Worm (Caenorhabditis elegans): ENCODE results near the gene C49F8.1.

Gene C49F8.1

DNA sequence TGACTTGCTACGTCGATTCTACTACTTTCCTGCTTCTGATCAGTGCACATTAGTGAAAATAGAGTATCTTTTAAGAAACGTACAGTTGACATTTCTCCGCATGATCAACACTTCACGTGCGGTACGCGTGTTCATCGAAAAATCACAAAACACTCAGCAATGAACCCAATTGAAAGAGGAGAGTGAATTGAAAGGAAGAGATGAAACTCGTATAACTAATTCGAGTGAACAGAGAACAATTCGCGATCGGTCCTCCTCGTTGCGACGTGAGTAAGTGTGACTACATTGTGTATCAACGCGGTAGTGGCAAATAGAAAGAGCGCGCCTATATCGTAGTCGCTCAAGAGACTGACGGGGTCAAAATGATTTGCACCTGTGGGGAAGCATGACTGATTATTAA lies 11.3 kb downstream of the C49F8.1 start (continued):
- TF ChIP-seq nhr-85 (tag): peak; percentile 99
- no peak for TF ChIP-seq unc-30 (tag; optimal IDR thresholded peaks at IDR 0.05)
- no peak for TF ChIP-seq C34B4.2 (tag; optimal IDR thresholded peaks at IDR 0.05)
- TF ChIP-seq mef-2 (tag; optimal IDR thresholded peaks at IDR 0.05): peak; percentile 2
- no peak for TF ChIP-seq efl-3 (GFP tag; optimal IDR thresholded peaks at IDR 0.05)
- TF ChIP-seq nhr-47 (tag; optimal IDR thresholded peaks at IDR 0.05): peak; percentile 73
- TF ChIP-seq jun-1 (tag; optimal IDR thresholded peaks at IDR 0.05): peak; percentile 67
- TF ChIP-seq nhr-84 (tag; optimal IDR thresholded peaks at IDR 0.05): no peak
- no peak for TF ChIP-seq ets-5 (GFP tag; IDR thresholded peaks at IDR 0.05)
- TF ChIP-seq lin-13 (GFP tag; optimal IDR thresholded peaks at IDR 0.05): peak; percentile 38
- TF ChIP-seq blmp-1 (tag; optimal IDR thresholded peaks at IDR 0.05): peak; percentile 94
- TF ChIP-seq nhr-20 (tag; optimal IDR thresholded peaks at IDR 0.05): peak; percentile 99
- TF ChIP-seq unc-86 (tag; optimal IDR thresholded peaks at IDR 0.05): no peak
- TF ChIP-seq grh-1 (GFP tag; IDR thresholded peaks at IDR 0.05): peak; percentile 77
- no peak for TF ChIP-seq ceh-63 (GFP tag; optimal IDR thresholded peaks at IDR 0.05)
- peak in 1 of 2 experiments; percentile 88 for TF ChIP-seq mdl-1 (tag; optimal IDR thresholded peaks at IDR 0.05)
- peak; percentile 35 for TF ChIP-seq xbp-1 (tag; optimal IDR thresholded peaks at IDR 0.05)
- no peak for TF ChIP-seq hlh-17 (GFP tag; optimal IDR thresholded peaks at IDR 0.05; ENCODE audit: borderline replicate concordance)
- TF ChIP-seq lsy-2 (tag; optimal IDR thresholded peaks at IDR 0.05): peak; percentile 36 to 79
- no peak for TF ChIP-seq sptf-1 (tag; optimal IDR thresholded peaks at IDR 0.05)
- peak; percentile 26 for TF ChIP-seq fos-1 (tag; optimal IDR thresholded peaks at IDR 0.05)
- TF ChIP-seq nhr-76 (tag; optimal IDR thresholded peaks at IDR 0.05): peak; percentile 41
- TF ChIP-seq zag-1 (tag; optimal IDR thresholded peaks at IDR 0.05): no peak
- TF ChIP-seq ceh-82 (tag; optimal IDR thresholded peaks at IDR 0.05): peak in 2 of 3 experiments; percentile 10 to 44
- TF ChIP-seq elt-3 (tag; optimal IDR thresholded peaks at IDR 0.05): peak in 5 of 6 experiments; percentile 33 to 92 (median 83)
- no peak for TF ChIP-seq sox-4 (tag; optimal IDR thresholded peaks at IDR 0.05)
- no peak for TF ChIP-seq aha-1 (tag; optimal IDR thresholded peaks at IDR 0.05)
- TF ChIP-seq lin-35 (GFP tag; optimal IDR thresholded peaks at IDR 0.05): peak in 1 of 2 experiments; percentile 84
- no peak for TF ChIP-seq lin-15B (tag; optimal IDR thresholded peaks at IDR 0.05)
- TF ChIP-seq ama-1 (optimal IDR thresholded peaks at IDR 0.05): no peak
- no peak for TF ChIP-seq fkh-10 (GFP tag; optimal IDR thresholded peaks at IDR 0.05)
- TF ChIP-seq mab-9 (GFP tag; IDR thresholded peaks at IDR 0.05): no peak
- no peak for TF ChIP-seq zip-4 (GFP tag; optimal IDR thresholded peaks at IDR 0.05)
- TF ChIP-seq elt-2 (tag; optimal IDR thresholded peaks at IDR 0.05): peak; percentile 61
- TF ChIP-seq swsn-7 (tag; optimal IDR thresholded peaks at IDR 0.05): peak; percentile 42
- peak; percentile 75 for TF ChIP-seq C16A3.4 (tag; optimal IDR thresholded peaks at IDR 0.05)
- TF ChIP-seq nhr-71 (tag; optimal IDR thresholded peaks at IDR 0.05): peak; percentile 92
- TF ChIP-seq isw-1 (GFP tag; IDR thresholded peaks at IDR 0.05): no peak
- TF ChIP-seq unc-98 (GFP tag; IDR thresholded peaks at IDR 0.05): no peak
- no peak for TF ChIP-seq hlh-4 (tag; optimal IDR thresholded peaks at IDR 0.05)
- no peak for TF ChIP-seq Y116A8C.19 (tag; optimal IDR thresholded peaks at IDR 0.05; ENCODE audit: borderline replicate concordance)
- TF ChIP-seq alr-1 (tag; optimal IDR thresholded peaks at IDR 0.05; ENCODE audit: borderline replicate concordance): no peak
- TF ChIP-seq nhr-28 (tag; optimal IDR thresholded peaks at IDR 0.05): no peak
- peak; percentile 88 for TF ChIP-seq snu-23 (GFP tag; optimal IDR thresholded peaks at IDR 0.05)
- no peak for TF ChIP-seq pag-3 (tag; optimal IDR thresholded peaks at IDR 0.05; ENCODE audit: borderline replicate concordance, insufficient read depth)
- peak; percentile 17 for TF ChIP-seq lir-3 (tag; optimal IDR thresholded peaks at IDR 0.05; ENCODE audit: poor library complexity)
- TF ChIP-seq irx-1 (tag; optimal IDR thresholded peaks at IDR 0.05): peak; percentile 58
- TF ChIP-seq fkh-4 (tag; optimal IDR thresholded peaks at IDR 0.05; ENCODE audit: borderline replicate concordance): no peak
- peak; percentile 72 for TF ChIP-seq ztf-4 (tag; optimal IDR thresholded peaks at IDR 0.05)
- peak; percentile 92 for TF ChIP-seq lin-14 (GFP tag; optimal IDR thresholded peaks at IDR 0.05)
- no peak for TF ChIP-seq snpc-4 (tag; optimal IDR thresholded peaks at IDR 0.05)
- TF ChIP-seq mep-1 (tag; optimal IDR thresholded peaks at IDR 0.05): peak; percentile 65
- TF ChIP-seq hpl-2 (GFP tag; optimal IDR thresholded peaks at IDR 0.05): no peak

Data from whole organism, L1 larva.